7 worm cellular contexts compared by ENCODE assay signal in genomic region chrV:15566511-15567178, ce11.
A peak's percentile ranks its signal among the peaks of the same experiment; 100 is the strongest.
TF ChIP-seq lines count a peak whose summit lies in the region.

No protein-coding gene starts in this region.

TF ChIP-seq in whole organism, L1 larva, 84 proteins besides CTCF, POLR2A, EP300 and RAD21 (continues in another document):
- no peak for TF ChIP-seq unc-86 (tag; optimal IDR thresholded peaks at IDR 0.05; lab: Kevin White, UChicago)
- TF ChIP-seq lin-39 (tag; optimal IDR thresholded peaks at IDR 0.05; lab: Kevin White, UChicago), result peak; percentile 70
- TF ChIP-seq pag-3 (tag; optimal IDR thresholded peaks at IDR 0.05; lab: Kevin White, UChicago; ENCODE audit: borderline replicate concordance, insufficient read depth), result no peak
- peak; percentile 67 for TF ChIP-seq sox-4 (tag; optimal IDR thresholded peaks at IDR 0.05; lab: Kevin White, UChicago)
- peak in 3 of 6 experiments; percentile 12 to 93 (median 70) for TF ChIP-seq elt-3 (tag; optimal IDR thresholded peaks at IDR 0.05; lab: Kevin White, UChicago)
- TF ChIP-seq hlh-17 (GFP tag; optimal IDR thresholded peaks at IDR 0.05; lab: Kevin White, UChicago; ENCODE audit: borderline replicate concordance), result no peak
- no peak for TF ChIP-seq nhr-28 (tag; optimal IDR thresholded peaks at IDR 0.05; lab: Kevin White, UChicago)
- no peak for TF ChIP-seq aly-2 (tag; optimal IDR thresholded peaks at IDR 0.05; lab: Kevin White, UChicago)
- no peak for TF ChIP-seq C34B4.2 (tag; optimal IDR thresholded peaks at IDR 0.05; lab: Kevin White, UChicago)
- TF ChIP-seq fkh-8 (tag; optimal IDR thresholded peaks at IDR 0.05; lab: Kevin White, UChicago), result peak; percentile 39
- TF ChIP-seq nhr-85 (tag; lab: Kevin White, UChicago), result peak; percentile 89
- TF ChIP-seq grh-1 (GFP tag; IDR thresholded peaks at IDR 0.05; lab: Robert Waterston, UW), result no peak
- TF ChIP-seq snpc-4 (tag; optimal IDR thresholded peaks at IDR 0.05; lab: Kevin White, UChicago), result peak; percentile 36

TF ChIP-seq in whole organism, L2 larva, 48 proteins besides CTCF, POLR2A, EP300 and RAD21 (continues in another document):
- TF ChIP-seq egl-27 (tag; optimal IDR thresholded peaks at IDR 0.05; lab: Kevin White, UChicago), result no peak
- no peak for TF ChIP-seq nhr-237 (tag; optimal IDR thresholded peaks at IDR 0.05; lab: Kevin White, UChicago)
- no peak for TF ChIP-seq Y55F3AM.14 (GFP tag; optimal IDR thresholded peaks at IDR 0.05; lab: Kevin White, UChicago)
- TF ChIP-seq nhr-25 (tag; optimal IDR thresholded peaks at IDR 0.05; lab: Kevin White, UChicago), result peak; percentile 70
- TF ChIP-seq unc-62 (GFP tag; optimal IDR thresholded peaks at IDR 0.05; lab: Kevin White, UChicago), result no peak
- TF ChIP-seq nhr-23 (tag; optimal IDR thresholded peaks at IDR 0.05; lab: Kevin White, UChicago), result no peak
- TF ChIP-seq unc-55 (GFP tag; optimal IDR thresholded peaks at IDR 0.05; lab: Kevin White, UChicago), result peak; percentile 6
- peak; percentile 50 for TF ChIP-seq sma-3 (GFP tag; optimal IDR thresholded peaks at IDR 0.05; lab: Kevin White, UChicago)
- peak; percentile 29 for TF ChIP-seq nhr-6 (tag; optimal IDR thresholded peaks at IDR 0.05; lab: Kevin White, UChicago)
- TF ChIP-seq nhr-77 (tag; optimal IDR thresholded peaks at IDR 0.05; lab: Kevin White, UChicago), result no peak
- TF ChIP-seq elt-1 (tag; optimal IDR thresholded peaks at IDR 0.05; lab: Kevin White, UChicago), result no peak
- TF ChIP-seq zag-1 (tag; optimal IDR thresholded peaks at IDR 0.05; lab: Kevin White, UChicago), result no peak
- no peak for TF ChIP-seq ZK546.5 (tag; optimal IDR thresholded peaks at IDR 0.05; lab: Kevin White, UChicago)
- TF ChIP-seq ztf-11 (tag; optimal IDR thresholded peaks at IDR 0.05; lab: Kevin White, UChicago), result no peak

TF ChIP-seq in whole organism, L3 larva, 47 proteins besides CTCF, POLR2A, EP300 and RAD21 (continues in another document):
- TF ChIP-seq ztf-4 (tag; optimal IDR thresholded peaks at IDR 0.05; lab: Kevin White, UChicago) (no peak), fos-1 (tag; optimal IDR thresholded peaks at IDR 0.05; lab: Kevin White, UChicago) (no peak), R02D3.7 (tag; optimal IDR thresholded peaks at IDR 0.05; lab: Kevin White, UChicago) (no peak), ZK546.5 (tag; optimal IDR thresholded peaks at IDR 0.05; lab: Kevin White, UChicago) (no peak), nhr-237 (tag; optimal IDR thresholded peaks at IDR 0.05; lab: Kevin White, UChicago) (no peak), ztf-11 (tag; optimal IDR thresholded peaks at IDR 0.05; lab: Kevin White, UChicago) (no peak), tbx-2 (tag; optimal IDR thresholded peaks at IDR 0.05; lab: Kevin White, UChicago) (no peak), nhr-23 (tag; optimal IDR thresholded peaks at IDR 0.05; lab: Kevin White, UChicago) (no peak), ceh-82 (tag; optimal IDR thresholded peaks at IDR 0.05; lab: Kevin White, UChicago) (no peak), lin-39 (tag; optimal IDR thresholded peaks at IDR 0.05; lab: Kevin White, UChicago) (peak; percentile 96), skn-1 (tag; optimal IDR thresholded peaks at IDR 0.05; lab: Kevin White, UChicago) (no peak), pha-4 (tag; optimal IDR thresholded peaks at IDR 0.05; lab: Kevin White, UChicago) (peak; percentile 87), ceh-16 (tag; optimal IDR thresholded peaks at IDR 0.05; lab: Kevin White, UChicago) (no peak), nhr-11 (tag; optimal IDR thresholded peaks at IDR 0.05; lab: Kevin White, UChicago) (peak; percentile 70)

TF ChIP-seq in whole organism, L4 larva, 104 proteins besides CTCF, POLR2A, EP300 and RAD21 (continues in another document):
- TF ChIP-seq zip-2 (tag; optimal IDR thresholded peaks at IDR 0.05; lab: Kevin White, UChicago) (no peak), rbr-2 (tag; optimal IDR thresholded peaks at IDR 0.05; lab: Kevin White, UChicago) (peak; percentile 63), egl-43 (GFP tag; IDR thresholded peaks at IDR 0.05; lab: Robert Waterston, UW) (no peak), hif-1 (tag; optimal IDR thresholded peaks at IDR 0.05; lab: Kevin White, UChicago) (peak in 1 of 2 experiments; percentile 70), nhr-11 (tag; optimal IDR thresholded peaks at IDR 0.05; lab: Kevin White, UChicago) (peak; percentile 93), F44E2.7 (GFP tag; IDR thresholded peaks at IDR 0.05; lab: Robert Waterston, UW) (no peak), nhr-42 (GFP tag; IDR thresholded peaks at IDR 0.05; lab: Robert Waterston, UW) (no peak), F49E8.2 (tag; optimal IDR thresholded peaks at IDR 0.05; lab: Kevin White, UChicago; ENCODE audit: borderline replicate concordance) (no peak), D1046.2 (GFP tag; IDR thresholded peaks at IDR 0.05; lab: Robert Waterston, UW) (no peak), nhr-10 (tag; optimal IDR thresholded peaks at IDR 0.05; lab: Kevin White, UChicago) (peak; percentile 67), mxl-3 (GFP tag; optimal IDR thresholded peaks at IDR 0.05; lab: Kevin White, UChicago) (peak; percentile 64), dmd-6 (GFP tag; IDR thresholded peaks at IDR 0.05; lab: Robert Waterston, UW) (peak; percentile 62), lim-7 (GFP tag; IDR thresholded peaks at IDR 0.05; lab: Robert Waterston, UW) (no peak), dmd-9 (GFP tag; IDR thresholded peaks at IDR 0.05; lab: Robert Waterston, UW) (no peak)

TF ChIP-seq in whole organism, late embryonic, 69 proteins besides CTCF, POLR2A, EP300 and RAD21:
- TF ChIP-seq pqm-1 (tag; optimal IDR thresholded peaks at IDR 0.05; lab: Kevin White, UChicago) (peak; percentile 15), ceh-18 (tag; optimal IDR thresholded peaks at IDR 0.05; lab: Kevin White, UChicago) (peak; percentile 20), hlh-30 (tag; optimal IDR thresholded peaks at IDR 0.05; lab: Kevin White, UChicago; ENCODE audit: insufficient read depth) (peak; percentile 34), elt-4 (tag; optimal IDR thresholded peaks at IDR 0.05; lab: Kevin White, UChicago) (no peak)

TF ChIP-seq in whole organism, mixed stage, embryonic, 35 proteins besides CTCF, POLR2A, EP300 and RAD21:
- TF ChIP-seq tbx-8 (GFP tag; optimal IDR thresholded peaks at IDR 0.05; lab: Kevin White, UChicago) (no peak), hlh-1 (tag; optimal IDR thresholded peaks at IDR 0.05; lab: Kevin White, UChicago) (peak; percentile 12)

TF ChIP-seq in whole organism, young adult, 124 proteins besides CTCF, POLR2A, EP300 and RAD21 (continues in another document):
- TF ChIP-seq ztf-3 (GFP tag; optimal IDR thresholded peaks at IDR 0.05; lab: Kevin White, UChicago) (no peak), ztf-26 (tag; optimal IDR thresholded peaks at IDR 0.05; lab: Kevin White, UChicago) (peak; percentile 58), K11D2.4 (GFP tag; IDR thresholded peaks at IDR 0.05; lab: Robert Waterston, UW) (peak; percentile 61; the same call in 1 of the 2 replicates), let-526 (GFP tag; IDR thresholded peaks at IDR 0.05; lab: Robert Waterston, UW) (0 out of 2 replicates have a peak, but pooled peaks have one; percentile 55), B0336.3 (GFP tag; IDR thresholded peaks at IDR 0.05; lab: Robert Waterston, UW) (peak; percentile 40; the same call in 1 of the 2 replicates), madf-8 (GFP tag; conservative IDR thresholded peaks at IDR 0.05; lab: Robert Waterston, UW) (no peak), tbp1 (GFP tag; optimal IDR thresholded peaks at IDR 0.05; lab: Kevin White, UChicago) (peak; percentile 49), lin-26 (GFP tag; IDR thresholded peaks at IDR 0.05; lab: Robert Waterston, UW) (0 out of 2 replicates have a peak, but pooled peaks have one; percentile 50), nhr-80 (tag; optimal IDR thresholded peaks at IDR 0.05; lab: Kevin White, UChicago) (peak; percentile 47), die-1 (tag; optimal IDR thresholded peaks at IDR 0.05; lab: Kevin White, UChicago) (peak; percentile 34), attf-5 (GFP tag; optimal IDR thresholded peaks at IDR 0.05; lab: Kevin White, UChicago) (peak; percentile 45), T26A5.8 (tag; optimal IDR thresholded peaks at IDR 0.05; lab: Kevin White, UChicago) (no peak), somi-1 (GFP tag; optimal IDR thresholded peaks at IDR 0.05; lab: Kevin White, UChicago) (peak; percentile 77), lin-35 (GFP tag; optimal IDR thresholded peaks at IDR 0.05; lab: Kevin White, UChicago) (peak in 1 of 3 experiments; percentile 38), cebp-1 (GFP tag; IDR thresholded peaks at IDR 0.05; lab: Robert Waterston, UW) (0 out of 2 replicates have a peak, but pooled peaks have one; percentile 18), cebp-1 (tag; optimal IDR thresholded peaks at IDR 0.05; lab: Kevin White, UChicago) (peak; percentile 75), chd-7 (tag; optimal IDR thresholded peaks at IDR 0.05; lab: Kevin White, UChicago) (peak; percentile 55), ama-1 (optimal IDR thresholded peaks at IDR 0.05; lab: Kevin White, UChicago) (peak; percentile 96), ama-1 (GFP tag; optimal IDR thresholded peaks at IDR 0.05; lab: Kevin White, UChicago) (no peak), B0019.2 (GFP tag; conservative IDR thresholded peaks at IDR 0.05; lab: Robert Waterston, UW) (0 out of 2 replicates have a peak, but pooled peaks have one; percentile 30), zfh-2 (GFP tag; conservative IDR thresholded peaks at IDR 0.05; lab: Robert Waterston, UW) (peak; percentile 64; the same call in 1 of the 2 replicates), lir-1 (GFP tag; conservative IDR thresholded peaks at IDR 0.05; lab: Robert Waterston, UW) (peak; percentile 54; the same call in 1 of the 2 replicates), ztf-6 (GFP tag; IDR thresholded peaks at IDR 0.05; lab: Robert Waterston, UW) (0 out of 2 replicates have a peak, but pooled peaks have one; percentile 16), madf-10 (tag; optimal IDR thresholded peaks at IDR 0.05; lab: Kevin White, UChicago) (peak; percentile 14), C06A6.2 (GFP tag; conservative IDR thresholded peaks at IDR 0.05; lab: Robert Waterston, UW) (0 out of 2 replicates have a peak, but pooled peaks have one; percentile 24), K12H6.12 (tag; optimal IDR thresholded peaks at IDR 0.05; lab: Kevin White, UChicago) (peak; percentile 78), ZK185.1 (tag; optimal IDR thresholded peaks at IDR 0.05; lab: Kevin White, UChicago; ENCODE audit: poor library complexity, severe bottlenecking) (peak; percentile 52), lin-40 (tag; optimal IDR thresholded peaks at IDR 0.05; lab: Kevin White, UChicago) (peak; percentile 66), lin-54 (GFP tag; optimal IDR thresholded peaks at IDR 0.05; lab: Kevin White, UChicago) (peak; percentile 37), hsf-1 (GFP tag; IDR thresholded peaks at IDR 0.05; lab: Robert Waterston, UW) (no peak), C17E4.6 (GFP tag; IDR thresholded peaks at IDR 0.05; lab: Robert Waterston, UW) (no peak), nfyb-1 (GFP tag; IDR thresholded peaks at IDR 0.05; lab: Robert Waterston, UW) (0 out of 2 replicates have a peak, but pooled peaks have one; percentile 15), tlf-1 (GFP tag; optimal IDR thresholded peaks at IDR 0.05; lab: Kevin White, UChicago) (peak; percentile 5), hmg-1.2 (GFP tag; IDR thresholded peaks at IDR 0.05; lab: Robert Waterston, UW) (peak; percentile 33; the same call in 1 of the 2 replicates)
